Fruit fly (Drosophila melanogaster): ENCODE results near the gene Paip2.

Paip2 gene

dm6 chr3R:12982167-12982981 is 1.8 kb downstream of the Paip2 start (continued):
- TF ChIP-seq sqz (GFP tag; optimal IDR thresholded peaks at IDR 0.05) (peak; percentile 3), CG1832 (GFP tag; optimal IDR thresholded peaks at IDR 0.05) (no peak), maf-S (GFP tag; optimal IDR thresholded peaks at IDR 0.05) (no peak), Hey (tag; optimal IDR thresholded peaks at IDR 0.05) (no peak), pnt (GFP tag; optimal IDR thresholded peaks at IDR 0.05) (no peak), HLH54F (GFP tag; optimal IDR thresholded peaks at IDR 0.05) (no peak), pho (GFP tag; optimal IDR thresholded peaks at IDR 0.05) (no peak), B-H2 (GFP tag; optimal IDR thresholded peaks at IDR 0.05) (peak; percentile 66), CG12219 (GFP tag; optimal IDR thresholded peaks at IDR 0.05) (peak; percentile 56), hth (optimal IDR thresholded peaks at IDR 0.05) (no peak), CG9817 (tag; optimal IDR thresholded peaks at IDR 0.05) (peak; percentile 70), BEAF-32 (GFP tag; optimal IDR thresholded peaks at IDR 0.05) (no peak), phol (tag; optimal IDR thresholded peaks at IDR 0.05) (peak; percentile 71), HLHmδ (GFP tag; optimal IDR thresholded peaks at IDR 0.05) (no peak), Hsf (GFP tag; optimal IDR thresholded peaks at IDR 0.05) (peak; percentile 58), CG3847 (GFP tag; IDR thresholded peaks at IDR 0.05) (peak; percentile 63), Atf-2 (GFP tag; optimal IDR thresholded peaks at IDR 0.05) (no peak), CG4707 (GFP tag; optimal IDR thresholded peaks at IDR 0.05) (peak; percentile 13), CG13894 (tag; optimal IDR thresholded peaks at IDR 0.05) (peak; percentile 71), stwl (tag; optimal IDR thresholded peaks at IDR 0.05) (peak; percentile 44), Gug (GFP tag; IDR thresholded peaks at IDR 0.05) (no peak), dimm (GFP tag; IDR thresholded peaks at IDR 0.05) (0 out of 2 replicates have a peak, but pooled peaks have one; percentile 23), CG2875 (GFP tag; optimal IDR thresholded peaks at IDR 0.05) (no peak), HLH3B (GFP tag; IDR thresholded peaks at IDR 0.05) (peak; percentile 50), CG18476 (GFP tag; optimal IDR thresholded peaks at IDR 0.05) (peak; percentile 31), chn (GFP tag; optimal IDR thresholded peaks at IDR 0.05) (peak; percentile 62), zfh2 (GFP tag; optimal IDR thresholded peaks at IDR 0.05) (peak; percentile 60), lbe (GFP tag; optimal IDR thresholded peaks at IDR 0.05) (peak; percentile 20), Stat92E (GFP tag; optimal IDR thresholded peaks at IDR 0.05) (no peak), Blimp-1 (GFP tag; optimal IDR thresholded peaks at IDR 0.05) (peak; percentile 38), sob (GFP tag; IDR thresholded peaks at IDR 0.05) (peak; percentile 57; the same call in 1 of the 2 replicates), CG6791 (GFP tag; IDR thresholded peaks at IDR 0.05; ENCODE audit: partially characterized antibody) (no peak), CG7372 (GFP tag; IDR thresholded peaks at IDR 0.05) (0 out of 2 replicates have a peak, but pooled peaks have one; percentile 33), sima (GFP tag; optimal IDR thresholded peaks at IDR 0.05) (no peak), Meics (GFP tag; optimal IDR thresholded peaks at IDR 0.05) (peak; percentile 86), Mad (GFP tag; optimal IDR thresholded peaks at IDR 0.05) (peak; percentile 16), lola (GFP tag; optimal IDR thresholded peaks at IDR 0.05) (peak in 2 of 3 experiments; percentile 56 to 63), CG32767 (GFP tag; IDR thresholded peaks at IDR 0.05) (peak; percentile 39; the same call in 1 of the 2 replicates), az2 (GFP tag; optimal IDR thresholded peaks at IDR 0.05) (peak; percentile 77), Jarid2 (GFP tag; optimal IDR thresholded peaks at IDR 0.05) (no peak), bcd (GFP tag; optimal IDR thresholded peaks at IDR 0.05) (peak; percentile 79), CG8281 (tag; optimal IDR thresholded peaks at IDR 0.05) (peak; percentile 51), ssp (GFP tag; IDR thresholded peaks at IDR 0.05) (peak; percentile 14; the same call in 1 of the 2 replicates), sc (optimal IDR thresholded peaks at IDR 0.05) (no peak), sc (GFP tag; optimal IDR thresholded peaks at IDR 0.05) (peak; percentile 12), btn (GFP tag; optimal IDR thresholded peaks at IDR 0.05) (no peak), CG10565 (GFP tag; optimal IDR thresholded peaks at IDR 0.05) (peak; percentile 16), croc (GFP tag; conservative IDR thresholded peaks at IDR 0.05) (no peak; the same call in 1 of the 3 replicates)
